Fruit fly (Drosophila melanogaster) whole organism, embryonic: ENCODE results near the gene Mtr3.

Experiments
- CG11093 ChIP-seq: fragments of 200-800 bp; sonication (Bioruptor generic); IDR thresholded peaks from 3 replicates; pipeline ENCODE4 v1.3.6; 2022; ENCODE audit warnings: missing biosample characterization, missing genetic modification characterization
- CG12299 ChIP-seq: fragments of 200-800 bp; sonication (Bioruptor generic); optimal IDR thresholded peaks from 2 replicates; lab custom pipeline; 2018; ENCODE audit warnings: missing biosample characterization, mild to moderate bottlenecking, missing genetic modification characterization
- CG13287 ChIP-seq: fragments of 200-800 bp; sonication (Bioruptor generic); IDR thresholded peaks from 2 replicates; pipeline ENCODE4 v1.3.6; 2022; ENCODE audit warnings: missing biosample characterization, missing genetic modification characterization; ENCODE audit not compliant: partially characterized antibody
- CG14965 ChIP-seq: fragments of 200-800 bp; sonication (Bioruptor generic); optimal IDR thresholded peaks from 2 replicates; lab custom pipeline; 2016; ENCODE audit warnings: missing biosample characterization, missing genetic modification characterization, borderline replicate concordance
- CG15696 ChIP-seq: fragments of 200-800 bp; sonication (Bioruptor generic); optimal IDR thresholded peaks from 2 replicates; lab custom pipeline; 2019; ENCODE audit warnings: missing biosample characterization, mild to moderate bottlenecking, missing genetic modification characterization, moderate library complexity
- CG16779 ChIP-seq: fragments of 200-800 bp; sonication (Bioruptor generic); IDR thresholded peaks from 2 replicates; pipeline ENCODE4 v1.3.6; 2022; ENCODE audit warnings: missing biosample characterization, missing genetic modification characterization
- CG18619 ChIP-seq: fragments of 200-800 bp; sonication (Bioruptor generic); optimal IDR thresholded peaks from 3 replicates; lab custom pipeline; 2017; ENCODE audit warnings: missing biosample characterization, mild to moderate bottlenecking, missing genetic modification characterization
- CG2116 ChIP-seq: fragments of 200-800 bp; sonication (Bioruptor generic); optimal IDR thresholded peaks from 3 replicates; lab custom pipeline; 2018; ENCODE audit warnings: missing biosample characterization, mild to moderate bottlenecking, missing genetic modification characterization
- CG3281 ChIP-seq: fragments of 200-800 bp; sonication (Bioruptor generic); optimal IDR thresholded peaks from 3 replicates; lab custom pipeline; 2017; ENCODE audit warnings: missing biosample characterization, mild to moderate bottlenecking, missing genetic modification characterization
- CG34376 ChIP-seq: fragments of 200-800 bp; sonication (Bioruptor generic); optimal IDR thresholded peaks from 2 replicates; lab custom pipeline; 2018; ENCODE audit warnings: missing biosample characterization, mild to moderate bottlenecking, missing genetic modification characterization
- CG42726 ChIP-seq: fragments of 200-800 bp; sonication (Bioruptor generic); IDR thresholded peaks from 2 replicates; pipeline ENCODE4 v1.3.6; 2022; ENCODE audit warnings: missing biosample characterization, missing genetic modification characterization; ENCODE audit not compliant: partially characterized antibody
- CG4328 ChIP-seq: fragments of 200-800 bp; sonication (Bioruptor generic); optimal IDR thresholded peaks from 3 replicates; lab custom pipeline; 2017; ENCODE audit warnings: missing biosample characterization, missing genetic modification reagents, missing genetic modification characterization
- CG43689 ChIP-seq: fragments of 200-800 bp; sonication (Bioruptor generic); IDR thresholded peaks from 2 replicates; pipeline ENCODE4 v1.3.6; 2022; ENCODE audit warnings: missing biosample characterization, missing genetic modification characterization
- CG4854 ChIP-seq: fragments of 200-800 bp; sonication (Bioruptor generic); optimal IDR thresholded peaks from 2 replicates; lab custom pipeline; 2016; ENCODE audit warnings: missing biosample characterization, missing genetic modification characterization, inconsistent platforms
- CG6854 ChIP-seq: fragments of 200-800 bp; sonication (Bioruptor generic); optimal IDR thresholded peaks from 3 replicates; lab custom pipeline; 2017; ENCODE audit warnings: missing biosample characterization, mild to moderate bottlenecking, missing genetic modification characterization
- CG8281 ChIP-seq: fragments of 200-800 bp; sonication (Bioruptor generic); optimal IDR thresholded peaks from 2 replicates; lab custom pipeline; 2018; ENCODE audit warnings: missing biosample characterization, mild to moderate bottlenecking, missing genetic modification characterization, moderate library complexity
- Camta ChIP-seq: fragments of 200-800 bp; sonication (Bioruptor generic); optimal IDR thresholded peaks from 2 replicates; lab custom pipeline; 2016; ENCODE audit warnings: missing biosample characterization, missing genetic modification characterization
- Chrac-16 ChIP-seq: fragments of 200-800 bp; sonication (Bioruptor generic); optimal IDR thresholded peaks from 3 replicates; lab custom pipeline; 2016; ENCODE audit warnings: missing biosample characterization, missing genetic modification characterization
- D ChIP-seq, 2 experiments: fragments of 200-800 bp in 1 of 2; fragments of >200 bp in 1 of 2; sonication (Bioruptor generic) in 1 of 2; optimal IDR thresholded peaks; 2 replicates in 1 of 2; 3 replicates in 1 of 2; lab custom pipeline; 2017; ENCODE audit warnings: mild to moderate bottlenecking in 1 of 2, missing biosample characterization in 1 of 2, missing genetic modification characterization in 1 of 2, missing genetic modification reagents in 1 of 2
- D19B ChIP-seq: fragments of 200-800 bp; sonication (Bioruptor generic); optimal IDR thresholded peaks from 2 replicates; lab custom pipeline; 2017; ENCODE audit warnings: missing biosample characterization, mild to moderate bottlenecking, missing genetic modification characterization
- Dref ChIP-seq: fragments of 200-800 bp; sonication (Bioruptor generic); IDR thresholded peaks from 2 replicates; pipeline ENCODE4 v1.3.6; 2022; ENCODE audit warnings: missing biosample characterization, missing genetic modification characterization
- Drgx ChIP-seq: fragments of 200-800 bp; sonication (Bioruptor generic); IDR thresholded peaks from 2 replicates; pipeline ENCODE4 v1.3.6; 2022; ENCODE audit warnings: missing biosample characterization, missing genetic modification characterization
- ERR ChIP-seq: fragments of 200-800 bp; sonication (Bioruptor generic); optimal IDR thresholded peaks from 2 replicates; lab custom pipeline; 2016; ENCODE audit warnings: missing biosample characterization, missing genetic modification characterization
- Fer3 ChIP-seq: fragments of 200-800 bp; sonication (Bioruptor generic); optimal IDR thresholded peaks from 2 replicates; lab custom pipeline; 2018; ENCODE audit warnings: missing biosample characterization, mild to moderate bottlenecking, missing genetic modification characterization, moderate library complexity
- HHEX ChIP-seq: fragments of 200-800 bp; sonication (Bioruptor generic); optimal IDR thresholded peaks from 3 replicates; lab custom pipeline; 2017; ENCODE audit warnings: missing biosample characterization, mild to moderate bottlenecking, missing genetic modification characterization, missing genetic modification reagents
- HLH4C ChIP-seq: fragments of 200-800 bp; sonication (Bioruptor generic); IDR thresholded peaks from 3 replicates; pipeline ENCODE4 v1.3.6; 2022; ENCODE audit warnings: missing biosample characterization, missing genetic modification characterization; ENCODE audit not compliant: partially characterized antibody
- HmgD ChIP-seq: fragments of 200-800 bp; sonication (Bioruptor generic); optimal IDR thresholded peaks from 3 replicates; lab custom pipeline; 2016; ENCODE audit warnings: missing biosample characterization, missing genetic modification characterization
- Jarid2 ChIP-seq: fragments of 200-800 bp; sonication (Bioruptor generic); optimal IDR thresholded peaks from 3 replicates; lab custom pipeline; 2017; ENCODE audit warnings: mild to moderate bottlenecking, missing biosample characterization, missing genetic modification reagents, missing genetic modification characterization
- Nf-YA ChIP-seq: fragments of 200-800 bp; sonication (Bioruptor generic); IDR thresholded peaks from 2 replicates; pipeline ENCODE4 v1.3.6; 2022; ENCODE audit warnings: missing biosample characterization, missing genetic modification characterization
- Oli ChIP-seq: fragments of 200-800 bp; sonication (Bioruptor generic); optimal IDR thresholded peaks from 2 replicates; lab custom pipeline; 2018; ENCODE audit warnings: missing biosample characterization, mild to moderate bottlenecking, missing genetic modification characterization, moderate library complexity
- Rfx ChIP-seq: fragments of 200-800 bp; sonication (Bioruptor generic); IDR thresholded peaks from 2 replicates; pipeline ENCODE4 v1.3.6; 2022; ENCODE audit warnings: missing biosample characterization, missing genetic modification characterization
- Sin3A ChIP-seq: fragments of >200 bp; optimal IDR thresholded peaks from 2 replicates; lab custom pipeline; 2018
- Sry-β ChIP-seq: fragments of 200-800 bp; sonication (Bioruptor generic); optimal IDR thresholded peaks from 2 replicates; lab custom pipeline; 2018; ENCODE audit warnings: missing biosample characterization, mild to moderate bottlenecking, missing genetic modification characterization, moderate library complexity
- Stat92E ChIP-seq, 3 experiments: fragments of >200 bp in 2 of 3; fragments of 200-800 bp in 1 of 3; sonication (Bioruptor generic) in 1 of 3; optimal IDR thresholded peaks; 2 replicates each; lab custom pipeline; 2017 to 2019; ENCODE audit warnings: missing biosample characterization in 3 of 3, missing genetic modification characterization in 3 of 3, mild to moderate bottlenecking in 1 of 3, moderate library complexity in 1 of 3
- cas ChIP-seq: fragments of 200-800 bp; sonication (Bioruptor generic); IDR thresholded peaks from 2 replicates; pipeline ENCODE4 v1.3.6; 2022; ENCODE audit warnings: missing biosample characterization, missing genetic modification characterization
- caup ChIP-seq: fragments of 200-800 bp; sonication (Bioruptor generic); optimal IDR thresholded peaks from 3 replicates; lab custom pipeline; 2017; ENCODE audit warnings: missing biosample characterization, mild to moderate bottlenecking, missing genetic modification characterization, moderate library complexity; ENCODE audit not compliant: severe bottlenecking
- dmrt99B ChIP-seq: fragments of 200-800 bp; sonication (Bioruptor generic); optimal IDR thresholded peaks from 2 replicates; lab custom pipeline; 2018; ENCODE audit warnings: missing biosample characterization, mild to moderate bottlenecking, missing genetic modification characterization, moderate library complexity
- fd102C ChIP-seq: fragments of 200-800 bp; sonication (Bioruptor generic); optimal IDR thresholded peaks from 2 replicates; lab custom pipeline; 2018; ENCODE audit warnings: missing biosample characterization, mild to moderate bottlenecking, missing genetic modification characterization, moderate library complexity
- fru ChIP-seq: fragments of >200 bp; optimal IDR thresholded peaks from 2 replicates; lab custom pipeline; 2017
- gcm2 ChIP-seq: fragments of 200-800 bp; sonication (Bioruptor generic); optimal IDR thresholded peaks from 2 replicates; lab custom pipeline; 2016; ENCODE audit warnings: missing biosample characterization, missing genetic modification characterization
- kah ChIP-seq: fragments of 200-800 bp; sonication (Bioruptor generic); optimal IDR thresholded peaks from 2 replicates; lab custom pipeline; 2018; ENCODE audit warnings: missing biosample characterization, mild to moderate bottlenecking, missing genetic modification characterization
- lov ChIP-seq, 2 experiments: fragments of 200-800 bp in 1 of 2; fragments of >200 bp in 1 of 2; sonication (Bioruptor generic) in 1 of 2; IDR thresholded peaks in 1 of 2; optimal IDR thresholded peaks in 1 of 2; 2 replicates in 1 of 2; 3 replicates in 1 of 2; pipeline versions ENCODE4 v1.3.6 to Lab custom; 2017 to 2022; ENCODE audit warnings: missing biosample characterization in 1 of 2, missing genetic modification characterization in 1 of 2
- mirr ChIP-seq: fragments of 200-800 bp; sonication (Bioruptor generic); optimal IDR thresholded peaks from 3 replicates; lab custom pipeline; 2018; ENCODE audit warnings: missing biosample characterization, mild to moderate bottlenecking, missing genetic modification characterization
- pita ChIP-seq: fragments of 200-800 bp; sonication (Bioruptor generic); optimal IDR thresholded peaks from 2 replicates; lab custom pipeline; 2017; ENCODE audit warnings: missing biosample characterization, mild to moderate bottlenecking, missing genetic modification characterization
- toy ChIP-seq: fragments of 200-800 bp; sonication (Bioruptor generic); IDR thresholded peaks from 2 replicates; pipeline ENCODE4 v1.3.6; 2022; ENCODE audit warnings: missing biosample characterization, missing genetic modification characterization
- vfl ChIP-seq: fragments of 200-800 bp; sonication (Bioruptor generic); optimal IDR thresholded peaks from 2 replicates; lab custom pipeline; 2016; ENCODE audit warnings: missing biosample characterization, missing genetic modification characterization
- vnd ChIP-seq: fragments of 200-800 bp; sonication (Bioruptor generic); IDR thresholded peaks from 3 replicates; pipeline ENCODE4 v1.3.6; 2022; ENCODE audit warnings: missing biosample characterization, missing genetic modification characterization; ENCODE audit not compliant: partially characterized antibody

Mtr3 gene

dm6 chr3L:19902560-19903399 lies 10.7 kb downstream of the Mtr3 start (continued):
- TF ChIP-seq CG13287 (GFP tag; lab: Robert Waterston, UW) (no peak; the same call in 1 of the 2 replicates), vnd (GFP tag; lab: Robert Waterston, UW) (0 out of 3 replicates have a peak, but pooled peaks have one; percentile 38), CG11093 (peak; percentile 89), Oli (tag; lab: Kevin White, UChicago) (peak; percentile 96), Rfx (GFP tag; lab: Robert Waterston, UW) (peak; percentile 97), CG42726 (no peak), Fer3 (tag; lab: Kevin White, UChicago) (peak; percentile 95), pita (GFP tag; lab: Kevin White, UChicago) (no peak), CG12299 (tag; lab: Kevin White, UChicago) (peak; percentile 87), Drgx (GFP tag; lab: Robert Waterston, UW) (peak; percentile 94), Jarid2 (GFP tag; lab: Kevin White, UChicago) (peak; percentile 57), Sin3A (lab: Kevin White, UChicago) (no peak), mirr (GFP tag; lab: Kevin White, UChicago) (peak; percentile 76), CG4854 (GFP tag; lab: Kevin White, UChicago) (peak; percentile 79), lov (optimal IDR thresholded peaks at IDR 0.05; lab: Kevin White, UChicago) (no peak), lov (GFP tag; IDR thresholded peaks at IDR 0.05; lab: Robert Waterston, UW) (peak; percentile 90), vfl (peak; percentile 93), CG2116 (GFP tag; lab: Kevin White, UChicago) (peak; percentile 70), Stat92E (GFP tag; optimal IDR thresholded peaks at IDR 0.05; lab: Kevin White, UChicago) (peak in 1 of 3 experiments; percentile 79), fd102C (no peak), CG16779 (peak; percentile 94), CG43689 (GFP tag; lab: Robert Waterston, UW) (no peak; the same call in none of the 2 replicates), dmrt99B (tag; lab: Kevin White, UChicago) (peak; percentile 96), fru (lab: Kevin White, UChicago) (no peak), CG6854 (GFP tag; lab: Kevin White, UChicago) (peak; percentile 93), Dref (GFP tag; lab: Robert Waterston, UW) (no peak; the same call in none of the 2 replicates), toy (GFP tag; lab: Robert Waterston, UW) (peak; percentile 86), ERR (GFP tag; lab: Kevin White, UChicago) (peak; percentile 93), CG15696 (peak; percentile 53), CG18619 (GFP tag; lab: Kevin White, UChicago) (peak; percentile 95), gcm2 (GFP tag; lab: Kevin White, UChicago) (peak; percentile 87), Chrac-16 (GFP tag; lab: Kevin White, UChicago) (peak; percentile 93), CG8281 (tag; lab: Kevin White, UChicago) (peak; percentile 81), Camta (peak; percentile 40), Sry-β (GFP tag; lab: Kevin White, UChicago) (peak; percentile 57), HLH4C (GFP tag; lab: Robert Waterston, UW) (no peak), HHEX (peak; percentile 93), CG4328 (GFP tag; lab: Kevin White, UChicago) (peak; percentile 53), CG34376 (GFP tag; lab: Kevin White, UChicago) (peak; percentile 83), D19B (GFP tag; lab: Kevin White, UChicago) (peak; percentile 90), CG3281 (GFP tag; lab: Kevin White, UChicago) (peak; percentile 94), Nf-YA (GFP tag; lab: Robert Waterston, UW) (peak; percentile 67), D (optimal IDR thresholded peaks at IDR 0.05; lab: Kevin White, UChicago) (no peak), D (GFP tag; optimal IDR thresholded peaks at IDR 0.05; lab: Kevin White, UChicago) (peak; percentile 52), cas (GFP tag; lab: Robert Waterston, UW) (peak; percentile 80), caup (GFP tag; lab: Kevin White, UChicago) (peak; percentile 96), CG14965 (GFP tag; lab: Kevin White, UChicago) (peak; percentile 77), HmgD (GFP tag; lab: Kevin White, UChicago) (peak; percentile 77), kah (peak; percentile 75)
